Fruit fly (Drosophila melanogaster): ENCODE data around the gene CG12116.

Gene CG12116

dm6 chrX:8460686-8461085 is 8.1 kb downstream of the CG12116 start, which contains the start of gene CG15347:
Gene CG15347 (minus strand): TSS chrX:8460898.
- no peak for TF ChIP-seq CG17806 (tag; optimal IDR thresholded peaks at IDR 0.05)
- no peak for TF ChIP-seq CG32121 (GFP tag; IDR thresholded peaks at IDR 0.05)
- TF ChIP-seq CG12605 (GFP tag; IDR thresholded peaks at IDR 0.05), result no peak
- no peak for TF ChIP-seq CG8159 (tag; optimal IDR thresholded peaks at IDR 0.05)
- TF ChIP-seq CG34367 (tag; optimal IDR thresholded peaks at IDR 0.05), result no peak
- no peak for TF ChIP-seq CG14655 (GFP tag; optimal IDR thresholded peaks at IDR 0.05)
- no peak for TF ChIP-seq CG8301 (tag; optimal IDR thresholded peaks at IDR 0.05)
- TF ChIP-seq CG10348 (GFP tag; IDR thresholded peaks at IDR 0.05), result no peak
- no peak for TF ChIP-seq CG9948 (tag; optimal IDR thresholded peaks at IDR 0.05)
- no peak for TF ChIP-seq D1 (tag; optimal IDR thresholded peaks at IDR 0.05)
- TF ChIP-seq Snoo (tag; optimal IDR thresholded peaks at IDR 0.05), result no peak
- no peak for TF ChIP-seq CG13204 (GFP tag; optimal IDR thresholded peaks at IDR 0.05)
- TF ChIP-seq CG4496 (GFP tag; IDR thresholded peaks at IDR 0.05), result no peak
- no peak for TF ChIP-seq CG15710 (tag; optimal IDR thresholded peaks at IDR 0.05)
- TF ChIP-seq fd96Ca (GFP tag; IDR thresholded peaks at IDR 0.05), result no peak
- no peak for TF ChIP-seq EcR (GFP tag; optimal IDR thresholded peaks at IDR 0.05)

- TF ChIP-seq CG15710 (tag; optimal IDR thresholded peaks at IDR 0.05) (no peak), CG4496 (GFP tag; IDR thresholded peaks at IDR 0.05) (no peak), CG14655 (GFP tag; optimal IDR thresholded peaks at IDR 0.05) (no peak), D1 (tag; optimal IDR thresholded peaks at IDR 0.05) (no peak), Ets98B (GFP tag; IDR thresholded peaks at IDR 0.05) (no peak), fd96Ca (GFP tag; IDR thresholded peaks at IDR 0.05) (no peak), EcR (GFP tag; optimal IDR thresholded peaks at IDR 0.05) (no peak), CG17806 (tag; optimal IDR thresholded peaks at IDR 0.05) (no peak), gl (tag; optimal IDR thresholded peaks at IDR 0.05) (no peak)
Measured at dm6 chrX:8460232-8460631, 8.6 kb downstream of the CG12116 start.

- TF ChIP-seq CG8159 (tag; optimal IDR thresholded peaks at IDR 0.05) (no peak), Snoo (tag; optimal IDR thresholded peaks at IDR 0.05) (no peak), gl (tag; optimal IDR thresholded peaks at IDR 0.05) (peak; percentile 35), CG14655 (GFP tag; optimal IDR thresholded peaks at IDR 0.05) (no peak), CG17806 (tag; optimal IDR thresholded peaks at IDR 0.05) (no peak)
Measured at dm6 chrX:8459452-8460040, 9.3 kb downstream of the CG12116 start.

dm6 chrX:8457532-8457931 is 11.3 kb downstream of the CG12116 start, which contains the start of gene CG32713:
Gene CG32713 (minus strand): TSS chrX:8457632.
- no peak for TF ChIP-seq CG14655 (GFP tag; optimal IDR thresholded peaks at IDR 0.05)
- no peak for TF ChIP-seq CG17806 (tag; optimal IDR thresholded peaks at IDR 0.05)
- TF ChIP-seq CG13204 (GFP tag; optimal IDR thresholded peaks at IDR 0.05), result no peak
- TF ChIP-seq gl (tag; optimal IDR thresholded peaks at IDR 0.05), result no peak
- no peak for TF ChIP-seq fd96Ca (GFP tag; IDR thresholded peaks at IDR 0.05)
- no peak for TF ChIP-seq rn (GFP tag; IDR thresholded peaks at IDR 0.05)
- no peak for TF ChIP-seq D1 (tag; optimal IDR thresholded peaks at IDR 0.05)
- no peak for TF ChIP-seq CG10348 (GFP tag; IDR thresholded peaks at IDR 0.05)

- peak; percentile 90 for TF ChIP-seq CG32121 (GFP tag; IDR thresholded peaks at IDR 0.05)
- TF ChIP-seq CG4496 (GFP tag; IDR thresholded peaks at IDR 0.05), result peak; percentile 97
- TF ChIP-seq CG8301 (tag; optimal IDR thresholded peaks at IDR 0.05), result peak; percentile 89
- TF ChIP-seq CG9948 (tag; optimal IDR thresholded peaks at IDR 0.05), result peak; percentile 93
- TF ChIP-seq rn (GFP tag; IDR thresholded peaks at IDR 0.05), result peak; percentile 92
- peak; percentile 93 for TF ChIP-seq CG8159 (tag; optimal IDR thresholded peaks at IDR 0.05)
- peak; percentile 72 for TF ChIP-seq Snoo (tag; optimal IDR thresholded peaks at IDR 0.05)
- peak; percentile 93 for TF ChIP-seq CG17806 (tag; optimal IDR thresholded peaks at IDR 0.05)
- peak; percentile 86 for TF ChIP-seq gl (tag; optimal IDR thresholded peaks at IDR 0.05)
- peak; percentile 94 for TF ChIP-seq CG15710 (tag; optimal IDR thresholded peaks at IDR 0.05)
- peak; percentile 94 for TF ChIP-seq Ets98B (GFP tag; IDR thresholded peaks at IDR 0.05)
- TF ChIP-seq CG10348 (GFP tag; IDR thresholded peaks at IDR 0.05), result peak; percentile 81
- TF ChIP-seq D1 (tag; optimal IDR thresholded peaks at IDR 0.05), result no peak
- TF ChIP-seq EcR (GFP tag; optimal IDR thresholded peaks at IDR 0.05), result no peak
- TF ChIP-seq CG13204 (GFP tag; optimal IDR thresholded peaks at IDR 0.05), result peak; percentile 81
- TF ChIP-seq CG14655 (GFP tag; optimal IDR thresholded peaks at IDR 0.05), result peak; percentile 92
- TF ChIP-seq Pif1A (GFP tag; optimal IDR thresholded peaks at IDR 0.05), result peak; percentile 89
- TF ChIP-seq Pif1B (GFP tag; optimal IDR thresholded peaks at IDR 0.05), result peak; percentile 86
- TF ChIP-seq fd96Ca (GFP tag; IDR thresholded peaks at IDR 0.05), result peak; percentile 94
- peak; percentile 94 for TF ChIP-seq CG12605 (GFP tag; IDR thresholded peaks at IDR 0.05)
- TF ChIP-seq CG34367 (tag; optimal IDR thresholded peaks at IDR 0.05), result peak; percentile 93
Measured at dm6 chrX:8455019-8455555, 13.7 kb downstream of the CG12116 start, which contains the start of gene org-1. Gene org-1 (minus strand): TSS chrX:8455069.

- no peak for TF ChIP-seq CG32121 (GFP tag; IDR thresholded peaks at IDR 0.05)
- no peak for TF ChIP-seq Snoo (tag; optimal IDR thresholded peaks at IDR 0.05)
- TF ChIP-seq Ets98B (GFP tag; IDR thresholded peaks at IDR 0.05), result no peak
- no peak for TF ChIP-seq fd96Ca (GFP tag; IDR thresholded peaks at IDR 0.05)
- TF ChIP-seq CG17806 (tag; optimal IDR thresholded peaks at IDR 0.05), result no peak
- TF ChIP-seq CG14655 (GFP tag; optimal IDR thresholded peaks at IDR 0.05), result no peak
- TF ChIP-seq D1 (tag; optimal IDR thresholded peaks at IDR 0.05), result no peak
- no peak for TF ChIP-seq Pif1B (GFP tag; optimal IDR thresholded peaks at IDR 0.05)
- no peak for TF ChIP-seq CG15710 (tag; optimal IDR thresholded peaks at IDR 0.05)
- TF ChIP-seq gl (tag; optimal IDR thresholded peaks at IDR 0.05), result no peak
- no peak for TF ChIP-seq CG10348 (GFP tag; IDR thresholded peaks at IDR 0.05)
- TF ChIP-seq CG9948 (tag; optimal IDR thresholded peaks at IDR 0.05), result no peak
- no peak for TF ChIP-seq rn (GFP tag; IDR thresholded peaks at IDR 0.05)
- TF ChIP-seq CG13204 (GFP tag; optimal IDR thresholded peaks at IDR 0.05), result no peak
- TF ChIP-seq CG34367 (tag; optimal IDR thresholded peaks at IDR 0.05), result no peak
- TF ChIP-seq CG4496 (GFP tag; IDR thresholded peaks at IDR 0.05), result no peak
- TF ChIP-seq CG8159 (tag; optimal IDR thresholded peaks at IDR 0.05), result no peak
Measured at dm6 chrX:8452163-8452562, 16.6 kb downstream of the CG12116 start.
